Worm (Caenorhabditis elegans): ENCODE results near the gene Y105C5A.1274.

Y105C5A.1274 gene

DNA sequence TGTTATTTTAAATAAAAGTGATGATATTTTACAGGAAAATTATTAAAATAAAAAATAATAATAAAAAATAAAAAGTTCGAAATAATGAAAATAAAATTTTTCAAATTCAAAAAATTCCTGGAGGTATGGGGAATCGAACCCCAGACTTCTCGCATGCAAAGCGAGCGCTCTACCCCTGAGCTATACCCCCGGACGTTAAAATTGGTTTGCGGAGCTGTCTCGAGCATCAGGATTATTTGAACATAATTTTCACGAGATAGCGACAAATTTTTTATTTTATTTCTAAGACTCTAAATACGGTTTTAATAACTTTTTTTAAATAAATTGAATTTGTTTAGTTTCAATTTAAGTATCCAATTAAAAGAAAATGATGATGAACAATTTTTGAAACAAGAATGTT is 30.3 kb upstream of the Y105C5A.1274 start:
- no peak for TF ChIP-seq ama-1 (optimal IDR thresholded peaks at IDR 0.05)
- TF ChIP-seq lsy-2 (tag; optimal IDR thresholded peaks at IDR 0.05) = no peak
- no peak for TF ChIP-seq elt-3 (tag; optimal IDR thresholded peaks at IDR 0.05)
- no peak for TF ChIP-seq sptf-1 (tag; optimal IDR thresholded peaks at IDR 0.05)
- no peak for TF ChIP-seq fkh-4 (tag; optimal IDR thresholded peaks at IDR 0.05; ENCODE audit: borderline replicate concordance)
- TF ChIP-seq C34B4.2 (tag; optimal IDR thresholded peaks at IDR 0.05) = no peak
- no peak for TF ChIP-seq mep-1 (tag; optimal IDR thresholded peaks at IDR 0.05)
- no peak for TF ChIP-seq ceh-8 (GFP tag; optimal IDR thresholded peaks at IDR 0.05)
- TF ChIP-seq irx-1 (tag; optimal IDR thresholded peaks at IDR 0.05) = no peak
- no peak for TF ChIP-seq swsn-7 (tag; optimal IDR thresholded peaks at IDR 0.05)
- TF ChIP-seq sox-4 (tag; optimal IDR thresholded peaks at IDR 0.05) = no peak
- TF ChIP-seq nhr-85 (tag) = no peak
- no peak for TF ChIP-seq ztf-4 (tag; optimal IDR thresholded peaks at IDR 0.05)
- no peak for TF ChIP-seq snu-23 (GFP tag; optimal IDR thresholded peaks at IDR 0.05)

DNA sequence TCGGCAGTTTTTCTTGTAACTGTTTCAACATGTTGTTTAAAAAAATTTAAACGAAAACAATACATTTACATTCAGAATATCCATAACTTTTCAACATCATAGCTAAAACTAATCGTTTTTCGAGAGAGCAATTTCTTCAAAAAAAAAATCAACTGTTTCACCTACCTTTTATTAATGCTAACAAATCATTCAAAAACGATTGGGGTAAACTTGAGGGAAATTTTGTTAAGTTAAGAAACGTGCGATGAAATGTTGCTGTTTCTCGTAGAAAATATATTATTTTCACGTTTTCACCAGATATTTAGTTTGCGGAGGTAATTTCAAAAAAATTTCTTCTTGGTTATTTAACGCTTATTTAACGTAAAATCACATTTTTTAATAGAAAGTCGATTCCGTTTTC is 28.1 kb upstream of the Y105C5A.1274 start:
- TF ChIP-seq swsn-7 (tag; optimal IDR thresholded peaks at IDR 0.05) = no peak
- TF ChIP-seq mdl-1 (tag; optimal IDR thresholded peaks at IDR 0.05) = no peak
- TF ChIP-seq pag-3 (tag; optimal IDR thresholded peaks at IDR 0.05; ENCODE audit: borderline replicate concordance, insufficient read depth) = no peak
- TF ChIP-seq egl-13 (tag; optimal IDR thresholded peaks at IDR 0.05) = no peak
- no peak for TF ChIP-seq mep-1 (tag; optimal IDR thresholded peaks at IDR 0.05)
- no peak for TF ChIP-seq lin-15B (tag; optimal IDR thresholded peaks at IDR 0.05)
- no peak for TF ChIP-seq nhr-77 (tag; optimal IDR thresholded peaks at IDR 0.05)
- TF ChIP-seq snpc-4 (tag; optimal IDR thresholded peaks at IDR 0.05) = no peak
- TF ChIP-seq lin-14 (GFP tag; optimal IDR thresholded peaks at IDR 0.05) = no peak
- no peak for TF ChIP-seq C16A3.4 (tag; optimal IDR thresholded peaks at IDR 0.05)

DNA sequence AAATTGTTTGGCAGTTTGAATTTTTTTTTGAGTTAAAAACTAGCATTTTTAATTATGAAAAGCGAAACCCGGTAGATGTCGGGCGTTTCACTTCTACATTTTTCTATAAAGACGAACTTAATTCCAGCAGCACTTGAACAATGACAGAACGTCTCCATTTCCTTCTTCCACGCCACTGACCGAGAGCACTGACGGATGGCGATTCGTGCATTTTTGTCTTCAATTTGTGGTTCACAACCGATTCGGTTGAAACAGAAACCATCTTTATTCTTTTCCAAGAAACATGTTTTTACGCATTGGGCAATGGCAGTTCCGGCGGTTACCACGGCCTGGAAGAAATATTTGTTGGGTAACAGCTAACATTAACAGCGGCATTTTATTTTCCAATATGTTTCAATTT is 21.4 kb upstream of the Y105C5A.1274 start:
- TF ChIP-seq zip-4 (GFP tag; optimal IDR thresholded peaks at IDR 0.05) = no peak
- TF ChIP-seq nhr-11 (tag; optimal IDR thresholded peaks at IDR 0.05) = no peak
- no peak for TF ChIP-seq lir-3 (tag; optimal IDR thresholded peaks at IDR 0.05; ENCODE audit: poor library complexity)
- no peak for TF ChIP-seq ceh-88 (GFP tag; IDR thresholded peaks at IDR 0.05)
- TF ChIP-seq egl-13 (tag; optimal IDR thresholded peaks at IDR 0.05) = no peak
- TF ChIP-seq lin-15B (tag; optimal IDR thresholded peaks at IDR 0.05) = no peak
- no peak for TF ChIP-seq ceh-90 (tag; optimal IDR thresholded peaks at IDR 0.05)
- no peak for TF ChIP-seq F16B12.6 (tag; optimal IDR thresholded peaks at IDR 0.05)
- no peak for TF ChIP-seq nhr-85 (tag)
- no peak for TF ChIP-seq ceh-63 (GFP tag; optimal IDR thresholded peaks at IDR 0.05)
- no peak for TF ChIP-seq ztf-11 (tag; optimal IDR thresholded peaks at IDR 0.05)
- no peak for TF ChIP-seq lin-14 (GFP tag; optimal IDR thresholded peaks at IDR 0.05)
- TF ChIP-seq egl-27 (tag; optimal IDR thresholded peaks at IDR 0.05) = no peak
- no peak for TF ChIP-seq unc-30 (tag; optimal IDR thresholded peaks at IDR 0.05)
- no peak for TF ChIP-seq pax-3 (tag; optimal IDR thresholded peaks at IDR 0.05)
- no peak for TF ChIP-seq nhr-237 (tag; optimal IDR thresholded peaks at IDR 0.05)
- no peak for TF ChIP-seq efl-3 (GFP tag; optimal IDR thresholded peaks at IDR 0.05)
- TF ChIP-seq xbp-1 (tag; optimal IDR thresholded peaks at IDR 0.05) = no peak

DNA sequence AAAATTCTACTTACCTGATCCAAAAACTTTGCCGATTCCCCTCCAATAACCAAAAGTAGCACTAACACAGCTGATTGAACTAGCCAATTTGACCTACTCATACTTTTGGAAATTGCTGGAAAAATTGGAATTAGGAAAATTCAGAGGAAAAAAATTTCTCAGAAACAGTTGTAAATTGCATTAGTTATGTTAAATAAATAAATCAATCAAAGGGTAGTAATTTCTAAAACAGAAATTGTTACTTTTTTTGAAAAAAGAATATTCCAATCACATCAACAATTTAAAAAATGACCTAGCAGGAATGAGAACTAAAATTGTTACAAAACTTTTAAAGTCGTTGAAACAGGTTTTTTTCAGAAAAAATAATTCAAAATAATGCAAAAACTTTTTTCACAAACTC is 17.6 kb upstream of the Y105C5A.1274 start, which contains the start of gene Y105C5A.8:
Gene Y105C5A.8 (minus strand): TSS at position 101 of the 400 bp plus-strand sequence.
- no peak for TF ChIP-seq nhr-11 (tag; optimal IDR thresholded peaks at IDR 0.05)
- no peak for TF ChIP-seq unc-98 (GFP tag; IDR thresholded peaks at IDR 0.05)
- no peak for TF ChIP-seq dsc-1 (tag; optimal IDR thresholded peaks at IDR 0.05)
- no peak for TF ChIP-seq hlh-17 (GFP tag; optimal IDR thresholded peaks at IDR 0.05; ENCODE audit: borderline replicate concordance)
- TF ChIP-seq lin-39 (tag; optimal IDR thresholded peaks at IDR 0.05) = no peak
- no peak for TF ChIP-seq lin-15B (tag; optimal IDR thresholded peaks at IDR 0.05)
- TF ChIP-seq vab-15 (tag; optimal IDR thresholded peaks at IDR 0.05) = no peak
- TF ChIP-seq jun-1 (tag; optimal IDR thresholded peaks at IDR 0.05) = no peak
- TF ChIP-seq hlh-4 (tag; optimal IDR thresholded peaks at IDR 0.05) = no peak
- no peak for TF ChIP-seq ceh-90 (tag; optimal IDR thresholded peaks at IDR 0.05)
- no peak for TF ChIP-seq fkh-8 (tag; optimal IDR thresholded peaks at IDR 0.05)
- no peak for TF ChIP-seq mab-9 (GFP tag; IDR thresholded peaks at IDR 0.05)
- TF ChIP-seq nhr-84 (tag; optimal IDR thresholded peaks at IDR 0.05) = no peak
- TF ChIP-seq aly-2 (tag; optimal IDR thresholded peaks at IDR 0.05) = no peak
- no peak for TF ChIP-seq pax-3 (tag; optimal IDR thresholded peaks at IDR 0.05)
